Worm (Caenorhabditis elegans) whole organism, L2 larva: ENCODE data around the gene C15H9.11.

Source experiments
- F13H6.1 ChIP-seq: sonication (generic microtip); optimal IDR thresholded peaks from 2 replicates; lab custom pipeline; 2016; ENCODE audit warnings: missing genetic modification characterization, missing compliant biosample characterization
- ama-1 ChIP-seq: fragments of 150-350 bp; optimal IDR thresholded peaks from 2 replicates; lab custom pipeline; 2018; ENCODE audit warnings: inconsistent platforms
- egl-27 ChIP-seq: sonication (generic microtip); optimal IDR thresholded peaks from 3 replicates; lab custom pipeline; 2017; ENCODE audit warnings: missing biosample characterization, missing genetic modification reagents, missing genetic modification characterization
- elt-1 ChIP-seq: fragments of 150-350 bp; optimal IDR thresholded peaks from 2 replicates; lab custom pipeline; 2014; ENCODE audit warnings: missing biosample characterization, missing genetic modification characterization
- nhr-21 ChIP-seq: fragments of 150-350 bp; optimal IDR thresholded peaks from 2 replicates; lab custom pipeline; 2014; ENCODE audit warnings: missing biosample characterization, missing genetic modification characterization
- nhr-237 ChIP-seq: fragments of 150-350 bp; optimal IDR thresholded peaks from 2 replicates; lab custom pipeline; 2014; ENCODE audit warnings: missing biosample characterization, missing genetic modification characterization
- nhr-6 ChIP-seq: fragments of 150-350 bp; optimal IDR thresholded peaks from 2 replicates; lab custom pipeline; 2014; ENCODE audit warnings: missing biosample characterization, missing genetic modification characterization
- zag-1 ChIP-seq: fragments of 150-350 bp; optimal IDR thresholded peaks from 2 replicates; lab custom pipeline; 2014; ENCODE audit warnings: missing biosample characterization, missing genetic modification characterization
- ztf-11 ChIP-seq: sonication (generic microtip); optimal IDR thresholded peaks from 2 replicates; lab custom pipeline; 2017; ENCODE audit warnings: missing biosample characterization, missing genetic modification characterization

ce11 chrX:6129277-6129676 lies 26.1 kb upstream of the C15H9.11 start:
- TF ChIP-seq ama-1 (lab: Kevin White, UChicago) (no peak), nhr-21 (tag; lab: Kevin White, UChicago) (no peak), egl-27 (no peak), nhr-6 (tag; lab: Kevin White, UChicago) (no peak), elt-1 (tag; lab: Kevin White, UChicago) (no peak), zag-1 (tag; lab: Kevin White, UChicago) (no peak), F13H6.1 (tag; lab: Kevin White, UChicago) (peak; percentile 27), nhr-237 (tag; lab: Kevin White, UChicago) (no peak), ztf-11 (tag; lab: Kevin White, UChicago) (no peak)
